Worm (Caenorhabditis elegans) whole organism, L3 larva: ENCODE data around the gene C44B7.11.

ENCODE experiments used
- ZK546.5 ChIP-seq: sonication (generic microtip); optimal IDR thresholded peaks from 2 replicates; lab custom pipeline; 2017; ENCODE audit warnings: missing biosample characterization, missing genetic modification characterization
- aly-2 ChIP-seq: fragments of 150-350 bp; optimal IDR thresholded peaks from 2 replicates; lab custom pipeline; 2014; ENCODE audit warnings: missing biosample characterization, missing genetic modification characterization
- ama-1 ChIP-seq: fragments of 150-350 bp; optimal IDR thresholded peaks from 2 replicates; lab custom pipeline; 2018
- ceh-28 ChIP-seq: fragments of 150-350 bp; optimal IDR thresholded peaks from 2 replicates; lab custom pipeline; 2014; ENCODE audit warnings: missing biosample characterization, missing genetic modification reagents, missing genetic modification characterization
- ceh-82 ChIP-seq: fragments of 150-350 bp; optimal IDR thresholded peaks from 2 replicates; lab custom pipeline; 2014; ENCODE audit warnings: missing biosample characterization, missing genetic modification characterization
- ceh-9 ChIP-seq: sonication (generic microtip); optimal IDR thresholded peaks from 2 replicates; lab custom pipeline; 2018; ENCODE audit warnings: missing biosample characterization, missing genetic modification characterization
- daf-12 ChIP-seq: fragments of 150-350 bp; optimal IDR thresholded peaks from 2 replicates; lab custom pipeline; 2014; ENCODE audit warnings: missing biosample characterization, missing genetic modification reagents, missing genetic modification characterization
- egl-5 ChIP-seq: fragments of 150-350 bp; optimal IDR thresholded peaks from 2 replicates; lab custom pipeline; 2017; ENCODE audit warnings: missing biosample characterization, missing genetic modification reagents, missing genetic modification characterization, inconsistent platforms
- elt-2 ChIP-seq: sonication (generic microtip); optimal IDR thresholded peaks from 2 replicates; lab custom pipeline; 2016; ENCODE audit warnings: missing genetic modification reagents, mild to moderate bottlenecking, missing genetic modification characterization, missing compliant biosample characterization
- elt-3 ChIP-seq, 3 experiments: fragments of 150-350 bp in 1 of 3; sonication (generic microtip) in 2 of 3; optimal IDR thresholded peaks; 2 replicates in 2 of 3; 4 replicates in 1 of 3; lab custom pipeline; 2014 to 2017; ENCODE audit warnings: missing biosample characterization in 3 of 3, missing genetic modification characterization in 3 of 3
- eor-1 ChIP-seq, 2 experiments: fragments of 150-350 bp; optimal IDR thresholded peaks; 2 replicates each; lab custom pipeline; 2014 to 2018; ENCODE audit warnings: missing biosample characterization in 2 of 2, missing genetic modification characterization in 2 of 2
- fkh-10 ChIP-seq: sonication (generic microtip); optimal IDR thresholded peaks from 2 replicates; lab custom pipeline; 2017; ENCODE audit warnings: missing biosample characterization, missing genetic modification reagents, missing genetic modification characterization
- fkh-2 ChIP-seq: fragments of 150-350 bp; optimal IDR thresholded peaks from 2 replicates; lab custom pipeline; 2014; ENCODE audit warnings: missing biosample characterization, missing genetic modification reagents, missing genetic modification characterization
- fos-1 ChIP-seq: fragments of 150-350 bp; optimal IDR thresholded peaks from 2 replicates; lab custom pipeline; 2014; ENCODE audit warnings: missing biosample characterization, missing genetic modification characterization
- jun-1 ChIP-seq: fragments of 150-350 bp; optimal IDR thresholded peaks from 2 replicates; lab custom pipeline; 2014; ENCODE audit warnings: missing biosample characterization, missing genetic modification reagents, missing genetic modification characterization
- lin-15B ChIP-seq: fragments of 150-350 bp; optimal IDR thresholded peaks from 2 replicates; lab custom pipeline; 2014; ENCODE audit warnings: missing biosample characterization, missing genetic modification characterization
- lin-39 ChIP-seq: fragments of 150-350 bp; optimal IDR thresholded peaks from 2 replicates; lab custom pipeline; 2018; ENCODE audit warnings: missing biosample characterization, missing genetic modification reagents, missing genetic modification characterization
- lsy-12 ChIP-seq: sonication (generic microtip); optimal IDR thresholded peaks from 2 replicates; lab custom pipeline; 2016; ENCODE audit warnings: mild to moderate bottlenecking, missing genetic modification characterization, missing compliant biosample characterization
- mdl-1 ChIP-seq: fragments of 150-350 bp; optimal IDR thresholded peaks from 2 replicates; lab custom pipeline; 2014; ENCODE audit warnings: missing biosample characterization, missing genetic modification characterization
- mml-1 ChIP-seq: fragments of 150-350 bp; sonication (generic microtip); optimal IDR thresholded peaks from 3 replicates; lab custom pipeline; 2014; ENCODE audit warnings: missing biosample characterization, missing genetic modification characterization
- nfya-1 ChIP-seq: sonication (generic microtip); optimal IDR thresholded peaks from 2 replicates; lab custom pipeline; 2017; ENCODE audit warnings: missing genetic modification characterization, mild to moderate bottlenecking, missing compliant biosample characterization, antibody characterized with exemption, moderate library complexity; ENCODE audit not compliant: insufficient read depth
- nhr-11 ChIP-seq: fragments of 150-350 bp; optimal IDR thresholded peaks from 2 replicates; lab custom pipeline; 2014; ENCODE audit warnings: missing biosample characterization, missing genetic modification characterization
- nhr-12 ChIP-seq: fragments of 150-350 bp; optimal IDR thresholded peaks from 2 replicates; lab custom pipeline; 2014; ENCODE audit warnings: missing biosample characterization, missing genetic modification characterization
- nhr-25 ChIP-seq: sonication (generic microtip); optimal IDR thresholded peaks from 2 replicates; lab custom pipeline; 2017; ENCODE audit warnings: missing biosample characterization, missing genetic modification characterization
- nhr-28 ChIP-seq: fragments of 150-350 bp; optimal IDR thresholded peaks from 2 replicates; lab custom pipeline; 2014; ENCODE audit warnings: missing biosample characterization, missing genetic modification characterization
- nhr-43 ChIP-seq: sonication (generic microtip); optimal IDR thresholded peaks from 2 replicates; lab custom pipeline; 2016; ENCODE audit warnings: mild to moderate bottlenecking, missing genetic modification characterization, missing compliant biosample characterization; ENCODE audit not compliant: poor library complexity, severe bottlenecking
- nhr-67 ChIP-seq: fragments of 150-350 bp; optimal IDR thresholded peaks from 2 replicates; lab custom pipeline; 2014; ENCODE audit warnings: missing biosample characterization, missing genetic modification characterization
- nhr-76 ChIP-seq: fragments of 150-350 bp; sonication (generic microtip); optimal IDR thresholded peaks from 5 replicates; lab custom pipeline; 2014; ENCODE audit warnings: missing biosample characterization, missing genetic modification characterization
- nhr-77 ChIP-seq: fragments of 150-350 bp; optimal IDR thresholded peaks from 2 replicates; lab custom pipeline; 2014; ENCODE audit warnings: missing biosample characterization, missing genetic modification characterization
- pha-4 ChIP-seq: fragments of 150-350 bp; optimal IDR thresholded peaks from 2 replicates; lab custom pipeline; 2014; ENCODE audit warnings: missing biosample characterization, missing genetic modification reagents, missing genetic modification characterization
- pqm-1 ChIP-seq: fragments of 150-350 bp; optimal IDR thresholded peaks from 2 replicates; lab custom pipeline; 2017; ENCODE audit warnings: missing biosample characterization, missing genetic modification characterization, inconsistent platforms
- sea-2 ChIP-seq: fragments of 150-350 bp; sonication (generic microtip); optimal IDR thresholded peaks from 4 replicates; lab custom pipeline; 2014; ENCODE audit warnings: missing biosample characterization, missing genetic modification reagents, missing genetic modification characterization
- skn-1 ChIP-seq: fragments of 150-350 bp; optimal IDR thresholded peaks from 2 replicates; lab custom pipeline; 2014; ENCODE audit warnings: missing biosample characterization, missing genetic modification characterization
- snpc-4 ChIP-seq: fragments of 150-350 bp; optimal IDR thresholded peaks from 2 replicates; lab custom pipeline; 2014; ENCODE audit warnings: missing biosample characterization, missing genetic modification characterization
- tbx-2 ChIP-seq: sonication (generic microtip); optimal IDR thresholded peaks from 2 replicates; lab custom pipeline; 2016; ENCODE audit warnings: mild to moderate bottlenecking, missing genetic modification characterization, missing compliant biosample characterization
- unc-39 ChIP-seq: sonication (generic microtip); optimal IDR thresholded peaks from 4 replicates; lab custom pipeline; 2017; ENCODE audit warnings: missing biosample characterization, missing genetic modification characterization
- zag-1 ChIP-seq: fragments of 150-350 bp; optimal IDR thresholded peaks from 2 replicates; lab custom pipeline; 2014; ENCODE audit warnings: missing biosample characterization, missing genetic modification characterization
- ztf-11 ChIP-seq: fragments of 150-350 bp; optimal IDR thresholded peaks from 2 replicates; lab custom pipeline; 2014; ENCODE audit warnings: missing biosample characterization, missing genetic modification characterization
- ztf-4 ChIP-seq: fragments of 150-350 bp; optimal IDR thresholded peaks from 2 replicates; lab custom pipeline; 2014; ENCODE audit warnings: missing biosample characterization, missing genetic modification characterization

C44B7.11 gene

DNA sequence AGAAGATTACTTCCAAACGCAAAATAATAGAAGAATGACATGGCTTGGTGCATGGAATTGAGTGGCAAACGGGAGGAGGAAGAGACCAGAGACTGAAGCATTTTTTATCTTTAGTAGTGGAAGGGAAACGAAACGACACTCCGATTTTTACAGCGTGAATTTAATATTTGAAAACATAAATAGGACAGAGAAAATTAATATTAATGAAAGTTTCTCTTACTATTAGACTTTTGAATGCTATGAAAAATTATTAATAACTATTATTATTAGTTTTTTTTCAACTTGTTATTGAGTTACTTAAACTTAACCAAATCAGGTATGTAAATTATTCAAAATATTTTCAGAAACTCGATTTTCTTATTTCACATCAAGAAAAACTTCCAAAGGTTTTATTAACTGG, 17.3 kb downstream of the C44B7.11 start, which contains the start of gene C44B7.7:
Gene C44B7.7 (minus strand): TSS at position 101 of the 400 bp plus-strand sequence.
- no peak for TF ChIP-seq nhr-11
- no peak for TF ChIP-seq ama-1
- no peak for TF ChIP-seq lin-39
- no peak for TF ChIP-seq nhr-43 (tag; lab: Kevin White, UChicago)
- no peak for TF ChIP-seq nhr-28 (tag; lab: Kevin White, UChicago)
- TF ChIP-seq nfya-1 (tag; lab: Kevin White, UChicago), result no peak
- no peak for TF ChIP-seq fkh-10
- TF ChIP-seq unc-39 (tag; lab: Kevin White, UChicago), result no peak
- no peak for TF ChIP-seq tbx-2 (tag; lab: Kevin White, UChicago)
- TF ChIP-seq fos-1 (tag; lab: Kevin White, UChicago), result no peak
- no peak for TF ChIP-seq daf-12 (tag; lab: Kevin White, UChicago)
- TF ChIP-seq pqm-1 (tag; lab: Kevin White, UChicago), result no peak
- no peak for TF ChIP-seq snpc-4 (tag; lab: Kevin White, UChicago)
- TF ChIP-seq lin-15B, result no peak
- no peak for TF ChIP-seq ztf-11 (tag; lab: Kevin White, UChicago)
- TF ChIP-seq nhr-76 (tag; lab: Kevin White, UChicago), result no peak
- no peak for TF ChIP-seq zag-1
- no peak for TF ChIP-seq jun-1 (tag; lab: Kevin White, UChicago)

DNA sequence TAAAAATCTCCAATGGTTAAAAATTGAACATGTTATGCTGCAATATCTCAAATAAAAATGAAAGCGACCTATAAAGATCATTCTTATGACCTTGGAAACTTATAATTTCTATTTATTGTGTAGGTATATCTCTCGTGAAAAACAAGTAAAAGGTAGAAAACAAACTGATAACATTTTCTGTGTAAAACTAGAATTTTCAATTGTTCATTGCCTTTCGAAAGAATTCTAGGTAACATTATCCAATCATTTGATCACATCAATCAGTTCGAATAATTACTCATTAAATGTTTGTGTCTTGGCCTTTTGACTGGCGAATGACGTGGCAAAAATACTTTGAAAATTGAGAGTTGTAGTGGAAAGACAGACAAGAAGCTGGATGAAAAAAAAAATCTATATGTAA, 19.5 kb downstream of the C44B7.11 start:
- TF ChIP-seq skn-1 (tag; lab: Kevin White, UChicago) (no peak), ZK546.5 (tag; lab: Kevin White, UChicago) (no peak), daf-12 (tag; lab: Kevin White, UChicago) (no peak), ceh-28 (tag; lab: Kevin White, UChicago) (no peak), fkh-2 (tag; lab: Kevin White, UChicago) (no peak), aly-2 (no peak), elt-2 (tag; lab: Kevin White, UChicago) (no peak), nhr-28 (tag; lab: Kevin White, UChicago) (no peak), fos-1 (tag; lab: Kevin White, UChicago) (no peak), pha-4 (tag; lab: Kevin White, UChicago) (no peak), jun-1 (tag; lab: Kevin White, UChicago) (no peak), elt-3 (tag; optimal IDR thresholded peaks at IDR 0.05; lab: Kevin White, UChicago) (no peak), unc-39 (tag; lab: Kevin White, UChicago) (no peak), egl-5 (tag; lab: Kevin White, UChicago) (no peak), lin-15B (no peak), nhr-43 (tag; lab: Kevin White, UChicago) (no peak), mml-1 (no peak), lin-39 (no peak), mdl-1 (tag; lab: Kevin White, UChicago) (no peak)

DNA sequence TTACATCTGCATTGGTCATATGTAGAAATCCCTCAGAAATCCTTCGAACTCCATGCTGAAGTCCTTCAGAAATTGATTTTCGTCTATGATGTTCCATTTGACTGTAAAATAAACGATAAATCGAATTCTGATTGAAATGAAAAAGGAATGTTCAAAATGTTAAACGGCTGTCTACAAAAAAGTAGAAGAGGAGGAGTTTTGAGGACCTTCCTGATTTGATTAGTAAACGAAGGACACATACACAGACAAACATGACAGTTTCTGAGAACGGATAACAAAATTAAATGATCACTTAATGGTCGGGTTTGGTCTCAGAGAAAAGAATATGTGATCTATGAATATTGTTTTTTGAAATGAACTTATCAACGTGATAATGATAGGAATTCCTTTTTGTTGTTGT, 20.4 kb downstream of the C44B7.11 start, which contains the start of gene slc-36.5:
Gene slc-36.5 (minus strand): TSS at position 101 of the 400 bp plus-strand sequence.
- TF ChIP-seq unc-39 (tag; lab: Kevin White, UChicago), result no peak
- TF ChIP-seq nhr-67 (tag; lab: Kevin White, UChicago), result no peak
- TF ChIP-seq sea-2 (GFP tag; lab: Kevin White, UChicago), result no peak
- no peak for TF ChIP-seq nhr-76 (tag; lab: Kevin White, UChicago)
- no peak for TF ChIP-seq ceh-9 (tag; lab: Kevin White, UChicago)
- TF ChIP-seq lsy-12 (tag; lab: Kevin White, UChicago), result no peak
- TF ChIP-seq ceh-82 (tag; lab: Kevin White, UChicago), result no peak
- no peak for TF ChIP-seq mml-1
- no peak for TF ChIP-seq eor-1 (tag; optimal IDR thresholded peaks at IDR 0.05; lab: Kevin White, UChicago)
- no peak for TF ChIP-seq ztf-4 (tag; lab: Kevin White, UChicago)
- TF ChIP-seq nhr-77 (tag; lab: Kevin White, UChicago), result no peak
- no peak for TF ChIP-seq nhr-12
- no peak for TF ChIP-seq ZK546.5 (tag; lab: Kevin White, UChicago)
- TF ChIP-seq ztf-11 (tag; lab: Kevin White, UChicago), result no peak
- TF ChIP-seq nhr-11, result no peak
- TF ChIP-seq egl-5 (tag; lab: Kevin White, UChicago), result no peak
- TF ChIP-seq nhr-25, result no peak
